Worm (Caenorhabditis elegans) whole organism, late embryonic: ENCODE data around the gene srr-10.

Experiments used
- K09A11.1 ChIP-seq: sonication (generic microtip); optimal IDR thresholded peaks from 2 replicates; lab custom pipeline; 2017; ENCODE audit warnings: antibody characterized with exemption, mild to moderate bottlenecking, missing genetic modification characterization, missing compliant biosample characterization; ENCODE audit not compliant: insufficient read depth
- ama-1 ChIP-seq: fragments of 150-350 bp; optimal IDR thresholded peaks from 2 replicates; lab custom pipeline; 2014
- elt-2 ChIP-seq: sonication (generic microtip); optimal IDR thresholded peaks from 2 replicates; lab custom pipeline; 2016; ENCODE audit warnings: missing genetic modification reagents, missing genetic modification characterization, missing compliant biosample characterization
- fkh-10 ChIP-seq: fragments of 150-350 bp; optimal IDR thresholded peaks from 2 replicates; lab custom pipeline; 2014; ENCODE audit warnings: missing biosample characterization, missing genetic modification reagents, missing genetic modification characterization
- fkh-6 ChIP-seq: sonication (generic microtip); optimal IDR thresholded peaks from 2 replicates; lab custom pipeline; 2016; ENCODE audit warnings: missing genetic modification characterization, missing compliant biosample characterization
- hlh-30 ChIP-seq: sonication (generic microtip); optimal IDR thresholded peaks from 2 replicates; lab custom pipeline; 2017; ENCODE audit warnings: antibody characterized with exemption, missing genetic modification characterization, missing compliant biosample characterization; ENCODE audit not compliant: insufficient read depth
- npax-4 ChIP-seq: sonication (generic microtip); optimal IDR thresholded peaks from 2 replicates; lab custom pipeline; 2016; ENCODE audit warnings: missing genetic modification characterization, missing compliant biosample characterization
- pag-3 ChIP-seq: sonication (generic microtip); optimal IDR thresholded peaks from 2 replicates; lab custom pipeline; 2016; ENCODE audit warnings: missing compliant biosample characterization, missing genetic modification characterization, borderline replicate concordance
- pat-9 ChIP-seq: fragments of 200-800 bp; sonication (Bioruptor generic); optimal IDR thresholded peaks from 2 replicates; lab custom pipeline; 2018; ENCODE audit warnings: mild to moderate bottlenecking, missing genetic modification characterization, moderate library complexity, missing compliant biosample characterization
- pax-1 ChIP-seq: fragments of 150-350 bp; optimal IDR thresholded peaks from 2 replicates; lab custom pipeline; 2014; ENCODE audit warnings: missing biosample characterization, missing genetic modification characterization

DNA sequence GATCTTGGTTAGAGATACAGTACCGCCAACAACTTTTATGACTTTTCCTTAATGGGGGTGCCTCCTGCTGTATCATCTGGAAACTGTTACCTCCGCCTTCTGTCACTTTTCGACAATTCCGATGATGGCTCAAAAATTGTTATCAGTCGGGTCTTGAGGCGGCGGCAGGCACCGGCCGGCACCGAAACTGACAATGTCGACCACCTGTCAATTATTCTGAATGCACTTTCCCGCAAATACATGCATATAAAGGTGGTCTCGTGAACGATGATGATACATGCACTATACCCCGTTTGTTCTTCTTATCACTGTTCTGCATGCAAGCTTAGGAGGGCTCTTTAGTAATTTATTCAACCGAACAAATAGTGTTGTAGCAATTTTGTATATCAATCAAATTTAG lies 8.6 kb downstream of the srr-10 start:
- TF ChIP-seq pag-3 (tag; lab: Kevin White, UChicago) (no peak), ama-1 (lab: Kevin White, UChicago) (no peak), pax-1 (tag; lab: Kevin White, UChicago) (no peak), K09A11.1 (no peak), hlh-30 (tag; lab: Kevin White, UChicago) (no peak), fkh-6 (tag; lab: Kevin White, UChicago) (no peak), elt-2 (no peak), pat-9 (tag; lab: Kevin White, UChicago) (no peak), fkh-10 (no peak), npax-4 (no peak)
